Worm (Caenorhabditis elegans): ENCODE data around the gene far-3.

- no peak for TF ChIP-seq pha-4 (tag; optimal IDR thresholded peaks at IDR 0.05)
- no peak for TF ChIP-seq nhr-77 (tag; optimal IDR thresholded peaks at IDR 0.05)
- no peak for TF ChIP-seq elt-2 (tag; optimal IDR thresholded peaks at IDR 0.05)
- no peak for TF ChIP-seq snpc-4 (tag; optimal IDR thresholded peaks at IDR 0.05)
- no peak for TF ChIP-seq egl-27 (tag; optimal IDR thresholded peaks at IDR 0.05)
- no peak for TF ChIP-seq sea-2 (GFP tag; optimal IDR thresholded peaks at IDR 0.05)
- no peak for TF ChIP-seq nhr-23 (tag; optimal IDR thresholded peaks at IDR 0.05)
- no peak for TF ChIP-seq ceh-82 (tag; optimal IDR thresholded peaks at IDR 0.05)
- no peak for TF ChIP-seq fos-1 (tag; optimal IDR thresholded peaks at IDR 0.05)
- no peak for TF ChIP-seq nfya-1 (tag; optimal IDR thresholded peaks at IDR 0.05; ENCODE audit: insufficient read depth)
- no peak for TF ChIP-seq mdl-1 (tag; optimal IDR thresholded peaks at IDR 0.05)
- TF ChIP-seq pqm-1 (tag; optimal IDR thresholded peaks at IDR 0.05) = no peak
- no peak for TF ChIP-seq lsy-12 (tag; optimal IDR thresholded peaks at IDR 0.05)
- no peak for TF ChIP-seq egl-5 (tag; optimal IDR thresholded peaks at IDR 0.05)
Measured at ce11 chrV:13028871-13029270, 31.5 kb upstream of the far-3 start.
